Worm (Caenorhabditis elegans): ENCODE measurements around the gene math-48.
"Not testable (repeated sequence)": the region's sequence is repeated elsewhere in the genome, so short reads cannot be mapped to it uniquely, and the experiment has no call there.

Gene math-48

DNA sequence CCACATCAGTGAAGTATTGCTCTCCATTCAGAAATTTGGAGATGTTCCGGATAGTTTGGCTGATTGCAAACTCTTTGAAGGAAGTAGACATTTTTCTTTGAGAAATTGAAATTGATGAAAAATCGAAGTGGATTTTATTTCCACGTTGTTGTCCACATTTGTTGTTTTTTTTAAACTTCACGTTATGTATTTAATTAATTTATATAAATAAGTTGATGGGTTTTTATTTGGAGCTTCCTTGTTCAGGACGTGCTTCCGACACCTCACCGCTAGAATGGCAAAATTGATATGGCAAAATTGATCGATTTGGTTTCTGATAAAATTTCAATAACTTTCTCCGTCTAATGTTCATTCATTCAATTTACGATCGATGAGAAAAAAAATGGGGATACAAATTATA, at the start of gene math-48:
Gene math-48, minus strand, starts transcription at position 101 of the 400 bp plus-strand sequence.
- TF ChIP-seq nhr-28 (tag; optimal IDR thresholded peaks at IDR 0.05) (no peak), cnd-1 (tag; optimal IDR thresholded peaks at IDR 0.05) (no peak), nhr-2 (tag; optimal IDR thresholded peaks at IDR 0.05) (no peak), lin-32 (GFP tag; optimal IDR thresholded peaks at IDR 0.05) (no peak), unc-39 (tag; optimal IDR thresholded peaks at IDR 0.05) (no peak), ham-2 (GFP tag; optimal IDR thresholded peaks at IDR 0.05) (no peak)

DNA sequence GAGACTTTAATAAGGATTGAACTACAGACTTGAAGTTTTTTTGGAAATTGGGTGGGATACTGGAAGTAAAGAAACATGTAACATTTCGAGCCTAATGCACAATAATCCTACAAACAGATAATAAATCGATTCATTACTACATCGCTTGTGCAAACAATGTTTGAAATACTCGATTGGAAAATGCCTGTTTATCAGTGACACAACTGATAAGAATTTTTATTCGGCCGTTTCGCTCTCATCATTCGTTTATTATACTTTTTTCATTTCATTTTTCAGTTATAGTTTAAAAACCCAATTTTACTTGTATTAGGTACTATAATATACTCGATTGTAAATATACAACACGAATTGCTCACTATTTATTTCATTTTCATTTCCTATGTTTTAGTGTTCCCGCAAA, 49.4 kb upstream of the math-48 start:
- TF ChIP-seq zip-8 (tag; optimal IDR thresholded peaks at IDR 0.05) (no peak), ceh-43 (GFP tag; optimal IDR thresholded peaks at IDR 0.05) (no peak), sptf-1 (tag; optimal IDR thresholded peaks at IDR 0.05) (no peak), blmp-1 (tag; optimal IDR thresholded peaks at IDR 0.05) (no peak), M03D4.4 (tag; optimal IDR thresholded peaks at IDR 0.05) (no peak), nhr-237 (tag; optimal IDR thresholded peaks at IDR 0.05) (no peak), lsy-2 (tag; optimal IDR thresholded peaks at IDR 0.05) (no peak), flh-1 (GFP tag; optimal IDR thresholded peaks at IDR 0.05) (no peak), unc-39 (tag; optimal IDR thresholded peaks at IDR 0.05) (no peak), ceh-39 (tag; optimal IDR thresholded peaks at IDR 0.05) (no peak), nhr-12 (tag; optimal IDR thresholded peaks at IDR 0.05) (no peak)

DNA sequence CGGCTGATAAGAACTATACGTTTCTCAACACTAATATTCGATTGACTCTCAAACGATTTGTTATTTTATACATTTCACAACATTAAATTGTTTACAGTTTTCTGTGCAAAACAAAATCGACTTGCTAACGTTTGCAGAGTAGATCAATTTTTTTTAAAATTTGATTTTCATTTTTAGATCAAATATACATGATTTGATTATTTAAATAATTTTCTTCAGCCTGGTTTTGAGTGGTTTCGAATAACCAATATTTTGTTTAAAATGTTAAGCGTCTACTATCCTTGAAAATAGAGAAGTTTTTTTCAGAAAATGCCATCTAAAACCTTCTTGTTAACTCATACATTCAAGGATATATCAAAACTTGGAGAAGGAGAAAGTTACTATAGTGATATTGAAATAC, 47.4 kb upstream of the math-48 start, which contains the start of gene math-21:
Gene math-21, plus strand, starts transcription at position 301 of the 400 bp plus-strand sequence.
- TF ChIP-seq ham-2 (GFP tag; optimal IDR thresholded peaks at IDR 0.05) (no peak), M03D4.4 (tag; optimal IDR thresholded peaks at IDR 0.05) (no peak), drap-1 (GFP tag; optimal IDR thresholded peaks at IDR 0.05) (no peak), ceh-39 (tag; optimal IDR thresholded peaks at IDR 0.05) (no peak), sem-2 (GFP tag; optimal IDR thresholded peaks at IDR 0.05) (no peak), blmp-1 (tag; optimal IDR thresholded peaks at IDR 0.05) (no peak), unc-62 (GFP tag; optimal IDR thresholded peaks at IDR 0.05) (no peak), unc-39 (tag; optimal IDR thresholded peaks at IDR 0.05) (no peak), elt-3 (tag; optimal IDR thresholded peaks at IDR 0.05) (no peak), lin-32 (GFP tag; optimal IDR thresholded peaks at IDR 0.05) (no peak), nhr-2 (tag; optimal IDR thresholded peaks at IDR 0.05) (no peak), pha-4 (tag; optimal IDR thresholded peaks at IDR 0.05) (no peak)

DNA sequence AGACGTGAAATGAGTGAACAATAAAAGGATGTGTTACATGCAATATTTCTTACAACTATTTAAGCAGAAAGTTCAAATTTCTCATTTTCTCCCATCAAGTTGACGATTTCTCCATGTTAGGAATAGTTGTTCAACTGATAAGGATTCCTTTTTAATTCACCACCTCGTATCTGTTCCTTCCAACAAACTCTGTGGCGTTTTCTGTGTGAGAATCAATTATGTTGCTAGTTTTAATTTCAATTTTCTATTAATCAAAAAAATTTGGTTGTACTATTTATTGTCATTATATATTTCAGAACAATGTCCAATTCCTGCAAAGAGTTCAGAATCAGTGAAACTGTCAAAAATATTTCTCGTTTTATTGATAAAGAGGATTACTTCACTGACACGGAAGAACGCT, 42.7 kb upstream of the math-48 start, which contains the start of gene math-44:
Gene math-44, plus strand, starts transcription at position 301 of the 400 bp plus-strand sequence.
- TF ChIP-seq nhr-28 (tag; optimal IDR thresholded peaks at IDR 0.05) = no peak
- TF ChIP-seq nhr-2 (tag; optimal IDR thresholded peaks at IDR 0.05) = no peak
- no peak for TF ChIP-seq nhr-12 (tag; optimal IDR thresholded peaks at IDR 0.05)

DNA sequence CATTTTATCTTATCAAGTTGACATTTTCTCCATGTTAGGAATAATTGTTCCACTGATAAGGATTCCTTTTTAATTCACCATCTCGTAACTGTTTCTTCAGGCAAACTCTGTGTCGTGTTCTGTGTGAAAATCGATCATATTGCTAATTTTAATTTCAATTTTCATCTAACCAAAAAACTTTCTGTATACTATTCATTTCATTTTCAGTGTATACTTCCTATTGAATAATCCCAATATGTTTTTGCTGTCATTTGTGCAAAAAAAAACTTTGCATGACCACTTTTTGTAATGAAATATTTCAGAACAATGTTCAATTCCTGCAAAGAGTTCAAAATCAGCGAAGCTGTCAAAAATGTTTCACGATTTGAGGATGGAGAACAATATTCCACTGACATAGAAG, 40.7 kb upstream of the math-48 start, which contains the start of gene Y16E11A.4:
Gene Y16E11A.4, plus strand, starts transcription at position 301 of the 400 bp plus-strand sequence.
- no peak for TF ChIP-seq nhr-12 (tag; optimal IDR thresholded peaks at IDR 0.05)

DNA sequence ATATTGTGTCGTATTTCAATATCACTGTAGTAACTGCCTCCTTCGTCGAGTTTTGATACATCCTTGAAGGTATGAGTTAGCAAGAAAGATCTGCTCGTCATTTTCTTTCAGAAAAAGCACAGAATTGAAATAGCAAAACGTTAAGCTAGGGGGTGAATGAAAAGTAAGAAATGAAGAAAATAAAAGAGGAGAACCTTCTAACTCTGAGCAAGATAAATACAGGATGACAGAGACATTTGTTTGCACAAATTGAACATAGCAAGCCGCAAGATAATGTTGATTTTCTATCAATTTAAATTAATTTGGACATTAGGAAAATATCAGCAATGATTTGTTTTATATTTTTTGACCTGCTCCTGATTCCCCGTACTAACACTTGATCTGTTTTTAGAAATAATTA, 9.2 kb upstream of the math-48 start, which contains the start of gene math-49:
Gene math-49, minus strand, starts transcription at position 101 of the 400 bp plus-strand sequence.
- TF ChIP-seq unc-120 (tag; optimal IDR thresholded peaks at IDR 0.05; ENCODE audit: poor library complexity, severe bottlenecking); sptf-1 (tag; optimal IDR thresholded peaks at IDR 0.05); elt-1 (tag; optimal IDR thresholded peaks at IDR 0.05; ENCODE audit: borderline replicate concordance, insufficient read depth): not testable (repeated sequence)

DNA sequence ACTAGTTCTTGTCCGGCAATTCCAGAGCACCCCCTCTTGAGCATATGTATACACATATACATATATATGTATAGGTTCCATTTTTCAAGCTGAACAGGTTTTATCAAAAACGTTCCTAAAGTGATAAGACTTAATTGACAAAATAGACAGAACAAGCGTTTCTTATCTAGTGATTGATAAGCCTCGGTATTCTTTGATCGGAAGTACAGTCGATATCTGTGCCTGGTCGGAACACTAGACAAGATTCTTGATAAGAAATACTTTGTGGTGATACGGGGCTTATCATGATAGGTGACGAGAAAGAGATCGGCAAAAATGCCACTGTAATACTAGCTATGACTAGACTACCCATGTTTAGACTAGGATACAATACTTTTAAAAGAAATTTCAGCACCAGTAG, 2.8 kb upstream of the math-48 start:
- TF ChIP-seq elt-3 (tag; optimal IDR thresholded peaks at IDR 0.05) (peak; percentile 70), nhr-12 (tag; optimal IDR thresholded peaks at IDR 0.05) (no peak)

DNA sequence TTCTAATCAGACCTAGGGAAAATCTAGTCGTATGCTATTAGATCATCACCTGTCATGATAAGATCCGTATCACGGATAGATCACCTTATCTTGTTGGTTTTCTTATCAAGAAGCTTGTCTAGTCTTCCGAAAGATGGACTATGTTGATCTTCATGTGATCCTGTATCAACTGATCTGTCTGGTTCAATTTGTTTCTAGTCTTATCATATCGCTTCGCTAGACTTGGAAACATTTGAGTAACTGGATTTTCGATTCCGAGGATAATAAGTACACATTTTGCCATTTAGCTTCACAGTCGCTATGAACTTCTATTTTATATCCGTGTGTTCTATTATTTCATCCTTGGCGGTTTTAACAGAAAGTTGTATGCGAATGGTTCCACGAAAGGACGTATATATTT, 2.1 kb upstream of the math-48 start, which contains the start of gene ZK250.2:
Gene ZK250.2, plus strand, starts transcription at position 301 of the 400 bp plus-strand sequence.
- TF ChIP-seq snpc-4 (tag; optimal IDR thresholded peaks at IDR 0.05); mep-1 (tag; optimal IDR thresholded peaks at IDR 0.05); elt-1 (tag; optimal IDR thresholded peaks at IDR 0.05; ENCODE audit: borderline replicate concordance, insufficient read depth): not testable (repeated sequence)
